Fruit fly (Drosophila melanogaster): ENCODE data around the gene VhaM9.7-d.

VhaM9.7-d gene

dm6 chr3R:16936319-16936718 is 38.7 kb upstream of the VhaM9.7-d start:
- no peak for TF ChIP-seq Ets96B (tag; optimal IDR thresholded peaks at IDR 0.05)
- TF ChIP-seq fkh (GFP tag; optimal IDR thresholded peaks at IDR 0.05) = no peak

- TF ChIP-seq acj6 (GFP tag; optimal IDR thresholded peaks at IDR 0.05) (no peak), Met (GFP tag; optimal IDR thresholded peaks at IDR 0.05) (no peak), Sox102F (GFP tag; optimal IDR thresholded peaks at IDR 0.05) (no peak), fd59A (GFP tag; optimal IDR thresholded peaks at IDR 0.05) (no peak), CG10631 (GFP tag; optimal IDR thresholded peaks at IDR 0.05) (no peak)
Measured at dm6 chr3R:16940520-16940919, 34.5 kb upstream of the VhaM9.7-d start.

dm6 chr3R:16941285-16941684 is 33.7 kb upstream of the VhaM9.7-d start:
- peak; percentile 12 for TF ChIP-seq lz (GFP tag; optimal IDR thresholded peaks at IDR 0.05)
- TF ChIP-seq CG4318 (GFP tag; optimal IDR thresholded peaks at IDR 0.05) = no peak
- peak; percentile 57 for TF ChIP-seq Eip78C (GFP tag)
- no peak for TF ChIP-seq CG8632 (GFP tag; optimal IDR thresholded peaks at IDR 0.05)
- TF ChIP-seq CG3919 (GFP tag; optimal IDR thresholded peaks at IDR 0.05) = peak; percentile 16
- TF ChIP-seq CG6163 (GFP tag; IDR thresholded peaks at IDR 0.05) = peak; percentile 63; the same call in 2 of the 3 replicates
- peak; percentile 2 for TF ChIP-seq dsx (GFP tag; optimal IDR thresholded peaks at IDR 0.05; ENCODE audit: poor library complexity, severe bottlenecking)
- TF ChIP-seq CG11902 (GFP tag; optimal IDR thresholded peaks at IDR 0.05) = no peak
- TF ChIP-seq Met (GFP tag; optimal IDR thresholded peaks at IDR 0.05) = no peak
- TF ChIP-seq topi (GFP tag; optimal IDR thresholded peaks at IDR 0.05) = peak; percentile 4
- peak; percentile 53 for TF ChIP-seq svp (GFP tag)
- peak; percentile 19 for TF ChIP-seq Ets96B (tag; optimal IDR thresholded peaks at IDR 0.05)
- TF ChIP-seq CG1621 (tag; optimal IDR thresholded peaks at IDR 0.05) = no peak

dm6 chr3R:16944267-16944666 is 30.7 kb upstream of the VhaM9.7-d start:
- TF ChIP-seq fkh (GFP tag; optimal IDR thresholded peaks at IDR 0.05) = no peak
- TF ChIP-seq svp (GFP tag) = peak; percentile 59
- no peak for TF ChIP-seq dsx (GFP tag; optimal IDR thresholded peaks at IDR 0.05; ENCODE audit: poor library complexity, severe bottlenecking)
- TF ChIP-seq achi (GFP tag; optimal IDR thresholded peaks at IDR 0.05) = no peak

dm6 chr3R:16948667-16949066 is 26.3 kb upstream of the VhaM9.7-d start:
- TF ChIP-seq Gug (GFP tag; IDR thresholded peaks at IDR 0.05) (0 out of 2 replicates have a peak, but pooled peaks have one; percentile 16), Hr39 (GFP tag; optimal IDR thresholded peaks at IDR 0.05) (peak; percentile 9), CG8319 (GFP tag; optimal IDR thresholded peaks at IDR 0.05) (no peak), topi (GFP tag; optimal IDR thresholded peaks at IDR 0.05) (peak; percentile 2), cyc (GFP tag; optimal IDR thresholded peaks at IDR 0.05) (no peak), CG8119 (GFP tag; IDR thresholded peaks at IDR 0.05) (peak; percentile 44; the same call in 2 of the 3 replicates), Eip93F (GFP tag; optimal IDR thresholded peaks at IDR 0.05) (no peak), esn (GFP tag; optimal IDR thresholded peaks at IDR 0.05) (no peak), pdm3 (GFP tag; optimal IDR thresholded peaks at IDR 0.05) (peak; percentile 33), OdsH (GFP tag; optimal IDR thresholded peaks at IDR 0.05) (peak; percentile 38), CG6792 (GFP tag; optimal IDR thresholded peaks at IDR 0.05) (peak; percentile 6), CG11762 (GFP tag; optimal IDR thresholded peaks at IDR 0.05; ENCODE audit: insufficient read depth) (no peak), Eip78C (GFP tag) (no peak), svp (GFP tag) (peak; percentile 73), CG31627 (GFP tag; optimal IDR thresholded peaks at IDR 0.05) (peak; percentile 16), CG8632 (GFP tag; optimal IDR thresholded peaks at IDR 0.05) (no peak), CG11294 (GFP tag; IDR thresholded peaks at IDR 0.05) (no peak; the same call in 1 of the 2 replicates), CG11902 (GFP tag; optimal IDR thresholded peaks at IDR 0.05) (no peak), spab (GFP tag; optimal IDR thresholded peaks at IDR 0.05) (no peak), CG6163 (GFP tag; IDR thresholded peaks at IDR 0.05) (peak; percentile 80), CG7368 (GFP tag; optimal IDR thresholded peaks at IDR 0.05) (no peak), fkh (GFP tag; optimal IDR thresholded peaks at IDR 0.05) (no peak), Ets21C (GFP tag; optimal IDR thresholded peaks at IDR 0.05) (no peak), CG6276 (GFP tag; optimal IDR thresholded peaks at IDR 0.05) (no peak), CG6808 (GFP tag; optimal IDR thresholded peaks at IDR 0.05) (peak; percentile 22), achi (GFP tag; optimal IDR thresholded peaks at IDR 0.05) (no peak), fd59A (GFP tag; optimal IDR thresholded peaks at IDR 0.05) (no peak), CG9139 (GFP tag; optimal IDR thresholded peaks at IDR 0.05) (no peak), dac (GFP tag; optimal IDR thresholded peaks at IDR 0.05) (peak; percentile 1), CG1621 (tag; optimal IDR thresholded peaks at IDR 0.05) (peak; percentile 29), eg (GFP tag; IDR thresholded peaks at IDR 0.05) (peak; percentile 68), net (GFP tag; optimal IDR thresholded peaks at IDR 0.05) (peak; percentile 45), CG3919 (GFP tag; optimal IDR thresholded peaks at IDR 0.05) (peak; percentile 42), ss (GFP tag; optimal IDR thresholded peaks at IDR 0.05) (peak; percentile 8 to 56)
